Fruit fly (Drosophila melanogaster) whole organism, wandering third instar larva: Measurements from ENCODE around the gene CG6873.

Experiments
- HLH106 ChIP-seq: fragments of 200-800 bp; optimal IDR thresholded peaks from 3 replicates; lab custom pipeline; 2019; ENCODE audit warnings: missing biosample characterization, mild to moderate bottlenecking, missing genetic modification characterization, moderate library complexity
- Vsx2 ChIP-seq: fragments of 200-300, 225-300 bp; sonication (Bioruptor generic); optimal IDR thresholded peaks from 2 replicates; lab custom pipeline; 2018; ENCODE audit warnings: missing biosample characterization, missing genetic modification characterization; ENCODE audit not compliant: partially characterized antibody
- h ChIP-seq: fragments of 200-800 bp; sonication (Bioruptor generic); optimal IDR thresholded peaks from 3 replicates; lab custom pipeline; 2016; ENCODE audit warnings: missing biosample characterization, mild to moderate bottlenecking, missing genetic modification characterization

DNA sequence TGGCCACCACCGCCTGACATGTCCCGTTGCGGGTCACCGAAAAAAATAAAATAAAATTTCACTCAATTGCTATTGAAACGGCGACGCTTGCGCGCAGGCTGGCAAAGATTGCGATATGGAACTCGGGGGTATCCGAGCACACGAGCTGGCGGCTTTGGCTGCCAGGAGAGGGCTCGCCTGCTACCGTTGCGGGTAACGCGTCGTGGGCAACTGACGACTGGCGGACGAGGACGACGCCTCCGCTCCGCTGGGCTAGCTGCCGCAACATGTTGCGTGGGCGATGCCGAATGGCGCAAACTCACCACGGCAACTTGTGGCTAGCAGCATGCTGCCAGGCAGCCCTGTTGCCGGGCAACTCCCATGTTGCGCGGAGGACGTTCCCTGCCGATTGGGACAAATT is 34.1 kb upstream of the CG6873 start, which contains the start of gene CCKLR-17D3:
- no peak for TF ChIP-seq HLH106 (tag; lab: Kevin White, UChicago)
- TF ChIP-seq Vsx2 (GFP tag; lab: Kevin White, UChicago): no peak
- no peak for TF ChIP-seq h (GFP tag; lab: Kevin White, UChicago)
